Fruit fly (Drosophila melanogaster) whole organism, pupa: Measurements from ENCODE around the gene RpS15Aa.

Experiments
- CG13204 ChIP-seq: fragments of 200-800 bp; sonication (Bioruptor generic); optimal IDR thresholded peaks from 2 replicates; lab custom pipeline; 2018; ENCODE audit warnings: missing biosample characterization, mild to moderate bottlenecking, missing genetic modification characterization, moderate library complexity
- CG15710 ChIP-seq: fragments of 200-800 bp; sonication (Bioruptor generic); optimal IDR thresholded peaks from 2 replicates; lab custom pipeline; 2018; ENCODE audit warnings: missing biosample characterization, mild to moderate bottlenecking, missing genetic modification characterization, moderate library complexity
- CG32121 ChIP-seq: fragments of 200-800 bp; sonication (Bioruptor generic); IDR thresholded peaks from 2 replicates; pipeline ENCODE4 v1.3.6; 2022; ENCODE audit warnings: missing biosample characterization, missing genetic modification characterization
- CG34367 ChIP-seq: fragments of 200-800 bp; sonication (Bioruptor generic); optimal IDR thresholded peaks from 2 replicates; lab custom pipeline; 2018; ENCODE audit warnings: missing biosample characterization, mild to moderate bottlenecking, missing genetic modification characterization
- CG4496 ChIP-seq: fragments of 200-800 bp; sonication (Bioruptor generic); IDR thresholded peaks from 3 replicates; pipeline ENCODE4 v1.3.6; 2022; ENCODE audit warnings: missing biosample characterization, missing genetic modification characterization
- EcR ChIP-seq: fragments of 200-800 bp; sonication (Bioruptor generic); optimal IDR thresholded peaks from 3 replicates; lab custom pipeline; 2019; ENCODE audit warnings: missing biosample characterization, missing genetic modification characterization, mild to moderate bottlenecking, moderate library complexity, missing genetic modification reagents
- Snoo ChIP-seq: fragments of 200-800 bp; sonication (Bioruptor generic); optimal IDR thresholded peaks from 3 replicates; lab custom pipeline; 2017; ENCODE audit warnings: missing biosample characterization, mild to moderate bottlenecking, missing genetic modification characterization, inconsistent platforms

DNA sequence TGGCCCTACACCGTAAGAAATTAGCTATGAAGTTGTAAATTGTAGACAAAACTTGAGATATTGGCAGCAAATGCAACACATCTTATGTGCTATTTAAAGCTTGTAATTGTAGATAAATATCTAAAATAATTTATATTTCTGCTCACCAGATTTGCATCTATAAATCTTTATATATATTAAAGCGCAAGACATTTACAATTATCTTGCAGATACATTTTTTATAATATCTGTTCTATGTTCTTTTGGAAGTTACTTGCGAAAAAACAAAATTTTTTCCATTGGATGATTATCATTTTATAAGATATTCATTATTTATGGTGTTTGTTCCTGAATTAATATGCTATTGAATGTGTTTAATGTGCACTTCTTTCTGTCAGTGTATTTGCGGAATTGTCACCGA, 23.2 kb downstream of the RpS15Aa start:
- TF ChIP-seq CG13204 (GFP tag; lab: Kevin White, UChicago): no peak
- TF ChIP-seq Snoo: no peak
- TF ChIP-seq EcR (GFP tag; lab: Kevin White, UChicago): no peak
- peak; percentile 22 for TF ChIP-seq CG34367
- peak; percentile 36 for TF ChIP-seq CG15710
- TF ChIP-seq CG32121: no peak
- TF ChIP-seq CG4496: no peak
